Fruit fly (Drosophila melanogaster) whole organism, prepupa: Measurements from ENCODE around the gene CG10804.

Experiments
- Blimp-1 ChIP-seq: fragments of 200-800 bp; sonication (Bioruptor generic); optimal IDR thresholded peaks from 3 replicates; lab custom pipeline; 2017; ENCODE audit warnings: missing biosample characterization, missing genetic modification characterization, mild to moderate bottlenecking, moderate library complexity, missing genetic modification reagents
- CG10669 ChIP-seq: fragments of 200-800 bp; sonication (Bioruptor generic); optimal IDR thresholded peaks from 3 replicates; lab custom pipeline; 2018; ENCODE audit warnings: missing biosample characterization, mild to moderate bottlenecking, missing genetic modification characterization, moderate library complexity
- CG11294 ChIP-seq: fragments of 200-800 bp; sonication (Bioruptor generic); IDR thresholded peaks from 2 replicates; pipeline ENCODE4 v1.3.6; 2022; ENCODE audit warnings: missing biosample characterization, missing genetic modification characterization
- CG11762 ChIP-seq: fragments of 200-800 bp; sonication (Bioruptor generic); optimal IDR thresholded peaks from 3 replicates; lab custom pipeline; 2016; ENCODE audit warnings: missing biosample characterization, missing genetic modification characterization; ENCODE audit not compliant: insufficient read depth
- CG1621 ChIP-seq: fragments of 200-800 bp; sonication (Bioruptor generic); optimal IDR thresholded peaks from 3 replicates; lab custom pipeline; 2018; ENCODE audit warnings: missing biosample characterization, mild to moderate bottlenecking, missing genetic modification characterization
- CG3032 ChIP-seq: fragments of 200-800 bp; optimal IDR thresholded peaks from 2 replicates; lab custom pipeline; 2019; ENCODE audit warnings: missing biosample characterization, mild to moderate bottlenecking, missing genetic modification characterization, moderate library complexity
- CG31627 ChIP-seq: fragments of 200-800 bp; sonication (Bioruptor generic); optimal IDR thresholded peaks from 3 replicates; lab custom pipeline; 2016; ENCODE audit warnings: missing biosample characterization, missing genetic modification characterization
- CG32006 ChIP-seq: fragments of 200-800 bp; sonication (Bioruptor generic); optimal IDR thresholded peaks from 3 replicates; lab custom pipeline; 2017; ENCODE audit warnings: missing biosample characterization, mild to moderate bottlenecking, missing genetic modification characterization
- CG34406 ChIP-seq: fragments of 200-800 bp; sonication (Bioruptor generic); optimal IDR thresholded peaks from 3 replicates; lab custom pipeline; 2016; ENCODE audit warnings: missing biosample characterization, missing genetic modification characterization
- CG3919 ChIP-seq: fragments of 200-800 bp; sonication (Bioruptor generic); optimal IDR thresholded peaks from 3 replicates; lab custom pipeline; 2016; ENCODE audit warnings: missing biosample characterization, missing genetic modification characterization
- CG6163 ChIP-seq: fragments of 200-800 bp; sonication (Bioruptor generic); IDR thresholded peaks from 3 replicates; pipeline ENCODE4 v1.3.6; 2022; ENCODE audit warnings: missing biosample characterization, missing genetic modification characterization
- CG6276 ChIP-seq: fragments of 200-800 bp; sonication (Bioruptor generic); optimal IDR thresholded peaks from 2 replicates; lab custom pipeline; 2017; ENCODE audit warnings: missing biosample characterization, mild to moderate bottlenecking, missing genetic modification characterization
- CG6792 ChIP-seq: fragments of 200-800 bp; sonication (Bioruptor generic); optimal IDR thresholded peaks from 3 replicates; lab custom pipeline; 2016; ENCODE audit warnings: missing biosample characterization, missing genetic modification characterization
- CG6808 ChIP-seq: fragments of 200-800 bp; sonication (Bioruptor generic); optimal IDR thresholded peaks from 3 replicates; lab custom pipeline; 2017; ENCODE audit warnings: missing biosample characterization, missing genetic modification characterization, mild to moderate bottlenecking, moderate library complexity, missing genetic modification reagents
- CG6854 ChIP-seq: fragments of 200-800 bp; sonication (Bioruptor generic); optimal IDR thresholded peaks from 2 replicates; lab custom pipeline; 2017; ENCODE audit warnings: missing biosample characterization, mild to moderate bottlenecking, missing genetic modification characterization
- CG7368 ChIP-seq: fragments of 200-800 bp; sonication (Bioruptor generic); optimal IDR thresholded peaks from 3 replicates; lab custom pipeline; 2016; ENCODE audit warnings: missing biosample characterization, missing genetic modification characterization
- CG8119 ChIP-seq: fragments of 200-800 bp; sonication (Bioruptor generic); IDR thresholded peaks from 3 replicates; pipeline ENCODE4 v1.3.6; 2022; ENCODE audit warnings: missing biosample characterization, missing genetic modification characterization
- CG8319 ChIP-seq: fragments of 200-800 bp; sonication (Bioruptor generic); optimal IDR thresholded peaks from 3 replicates; lab custom pipeline; 2016; ENCODE audit warnings: missing biosample characterization, missing genetic modification characterization
- CG8632 ChIP-seq: fragments of 200-800 bp; sonication (Bioruptor generic); optimal IDR thresholded peaks from 3 replicates; lab custom pipeline; 2016; ENCODE audit warnings: missing biosample characterization, missing genetic modification characterization
- Eip75B ChIP-seq: fragments of 200-800 bp; sonication (Bioruptor generic); optimal IDR thresholded peaks from 3 replicates; lab custom pipeline; 2016; ENCODE audit warnings: missing biosample characterization, missing genetic modification characterization
- Eip93F ChIP-seq: fragments of 200-800 bp; sonication (Bioruptor generic); optimal IDR thresholded peaks from 2 replicates; lab custom pipeline; 2016; ENCODE audit warnings: missing biosample characterization, mild to moderate bottlenecking, missing genetic modification characterization
- Ets21C ChIP-seq: fragments of 200-800 bp; sonication (Bioruptor generic); optimal IDR thresholded peaks from 3 replicates; lab custom pipeline; 2016; ENCODE audit warnings: missing biosample characterization, missing genetic modification characterization
- Ets96B ChIP-seq: fragments of 200-800 bp; optimal IDR thresholded peaks from 2 replicates; lab custom pipeline; 2019; ENCODE audit warnings: missing biosample characterization, mild to moderate bottlenecking, missing genetic modification characterization, moderate library complexity
- Hr39 ChIP-seq: fragments of 200-800 bp; sonication (Bioruptor generic); optimal IDR thresholded peaks from 2 replicates; lab custom pipeline; 2016; ENCODE audit warnings: missing biosample characterization, missing genetic modification characterization
- Hr4 ChIP-seq: fragments of 200-800 bp; sonication (Bioruptor generic); optimal IDR thresholded peaks from 3 replicates; lab custom pipeline; 2016; ENCODE audit warnings: missing biosample characterization, missing genetic modification characterization
- Met ChIP-seq: fragments of 200-800 bp; sonication (Bioruptor generic); optimal IDR thresholded peaks from 3 replicates; lab custom pipeline; 2016; ENCODE audit warnings: missing biosample characterization, missing genetic modification characterization
- OdsH ChIP-seq: fragments of 200-800 bp; sonication (Bioruptor generic); optimal IDR thresholded peaks from 3 replicates; lab custom pipeline; 2016; ENCODE audit warnings: missing biosample characterization, missing genetic modification characterization
- Smox ChIP-seq: fragments of 200-800 bp; sonication (Bioruptor generic); optimal IDR thresholded peaks from 3 replicates; lab custom pipeline; 2016; ENCODE audit warnings: missing biosample characterization, missing genetic modification characterization
- Sox102F ChIP-seq: fragments of 200-800 bp; sonication (Bioruptor generic); optimal IDR thresholded peaks from 2 replicates; lab custom pipeline; 2016; ENCODE audit warnings: missing biosample characterization, mild to moderate bottlenecking, missing genetic modification characterization
- Sox15 ChIP-seq: fragments of 200-800 bp; sonication (Bioruptor generic); optimal IDR thresholded peaks from 3 replicates; lab custom pipeline; 2016; ENCODE audit warnings: missing biosample characterization, missing genetic modification characterization
- achi ChIP-seq: fragments of 200-800 bp; sonication (Bioruptor generic); optimal IDR thresholded peaks from 3 replicates; lab custom pipeline; 2016; ENCODE audit warnings: missing biosample characterization, missing genetic modification characterization
- acj6 ChIP-seq: fragments of 200-800 bp; sonication (Bioruptor generic); optimal IDR thresholded peaks from 3 replicates; lab custom pipeline; 2016; ENCODE audit warnings: missing biosample characterization, missing genetic modification characterization
- cyc ChIP-seq: fragments of 200-800 bp; sonication (Bioruptor generic); optimal IDR thresholded peaks from 3 replicates; lab custom pipeline; 2016; ENCODE audit warnings: missing biosample characterization, missing genetic modification characterization
- dac ChIP-seq: fragments of 200-800 bp; sonication (Bioruptor generic); optimal IDR thresholded peaks from 2 replicates; lab custom pipeline; 2017; ENCODE audit warnings: missing biosample characterization, mild to moderate bottlenecking, missing genetic modification characterization
- dsx ChIP-seq: fragments of 200-800 bp; optimal IDR thresholded peaks from 3 replicates; lab custom pipeline; 2019; ENCODE audit warnings: missing biosample characterization, mild to moderate bottlenecking, missing genetic modification characterization, moderate library complexity; ENCODE audit not compliant: poor library complexity, severe bottlenecking
- eg ChIP-seq: fragments of 200-800 bp; sonication (Bioruptor generic); IDR thresholded peaks from 3 replicates; pipeline ENCODE4 v1.3.6; 2022; ENCODE audit warnings: missing biosample characterization, missing genetic modification characterization
- fd85E ChIP-seq: fragments of 200-800 bp; sonication (Bioruptor generic); optimal IDR thresholded peaks from 3 replicates; lab custom pipeline; 2016; ENCODE audit warnings: missing biosample characterization, missing genetic modification characterization
- fkh ChIP-seq: fragments of 200-800 bp; sonication (Bioruptor generic); optimal IDR thresholded peaks from 3 replicates; lab custom pipeline; 2017; ENCODE audit warnings: missing biosample characterization, mild to moderate bottlenecking, missing genetic modification characterization, moderate library complexity
- lz ChIP-seq: fragments of 200-800 bp; sonication (Bioruptor generic); optimal IDR thresholded peaks from 3 replicates; lab custom pipeline; 2016; ENCODE audit warnings: missing biosample characterization, missing genetic modification characterization
- pdm3 ChIP-seq: fragments of 200-800 bp; sonication (Bioruptor generic); optimal IDR thresholded peaks from 3 replicates; lab custom pipeline; 2016; ENCODE audit warnings: missing biosample characterization, missing genetic modification characterization
- ss ChIP-seq, 2 experiments: fragments of 200-800 bp; sonication (Bioruptor generic); optimal IDR thresholded peaks; 2 replicates in 1 of 2; 3 replicates in 1 of 2; lab custom pipeline; 2017 to 2018; ENCODE audit warnings: mild to moderate bottlenecking in 2 of 2, missing biosample characterization in 2 of 2, missing genetic modification characterization in 2 of 2, moderate library complexity in 1 of 2
- svp ChIP-seq: fragments of 200-800 bp; sonication (Bioruptor generic); peaks from one replicate; lab custom pipeline; 2016; ENCODE audit warnings: missing biosample characterization, missing genetic modification characterization
- topi ChIP-seq: fragments of 200-800 bp; sonication (Bioruptor generic); optimal IDR thresholded peaks from 3 replicates; lab custom pipeline; 2016; ENCODE audit warnings: missing biosample characterization, missing genetic modification characterization

Gene CG10804

dm6 chrX:3436183-3436582 is 45.9 kb downstream of the CG10804 start (continued):
- TF ChIP-seq dsx: peak; percentile 28
- no peak for TF ChIP-seq CG31627 (GFP tag; lab: Kevin White, UChicago)
- TF ChIP-seq CG8632 (GFP tag; lab: Kevin White, UChicago): no peak
- no peak for TF ChIP-seq fd85E (GFP tag; lab: Kevin White, UChicago)
- TF ChIP-seq CG11762 (GFP tag; lab: Kevin White, UChicago): peak; percentile 39
- TF ChIP-seq Met (GFP tag; lab: Kevin White, UChicago): no peak
- TF ChIP-seq dac (GFP tag; lab: Kevin White, UChicago): peak; percentile 49
- peak; percentile 9 for TF ChIP-seq CG34406
- peak; percentile 72 for TF ChIP-seq CG8119 (GFP tag; lab: Robert Waterston, UW)
- peak; percentile 54 for TF ChIP-seq OdsH (GFP tag; lab: Kevin White, UChicago)
- peak; percentile 32 for TF ChIP-seq cyc (GFP tag; lab: Kevin White, UChicago)
- TF ChIP-seq Hr4: peak; percentile 69
- peak; percentile 27 for TF ChIP-seq CG6792 (GFP tag; lab: Kevin White, UChicago)
- TF ChIP-seq CG10669: peak; percentile 59
- TF ChIP-seq Smox (GFP tag; lab: Kevin White, UChicago): no peak
- peak; percentile 48 for TF ChIP-seq pdm3 (GFP tag; lab: Kevin White, UChicago)
- TF ChIP-seq CG3919: peak; percentile 69
- TF ChIP-seq Hr39 (GFP tag; lab: Kevin White, UChicago): peak; percentile 20
- no peak for TF ChIP-seq CG6854 (GFP tag; lab: Kevin White, UChicago)
- TF ChIP-seq Eip93F (GFP tag; lab: Kevin White, UChicago): no peak
- TF ChIP-seq Ets96B: peak; percentile 59
- 0 out of 2 replicates have a peak, but pooled peaks have one; percentile 12 for TF ChIP-seq CG11294 (GFP tag; lab: Robert Waterston, UW)
- peak; percentile 24 for TF ChIP-seq lz (GFP tag; lab: Kevin White, UChicago)
- peak; percentile 70 for TF ChIP-seq svp (GFP tag; lab: Kevin White, UChicago)
- peak; percentile 52 for TF ChIP-seq acj6 (GFP tag; lab: Kevin White, UChicago)
- TF ChIP-seq Sox102F (GFP tag; lab: Kevin White, UChicago): no peak
- TF ChIP-seq CG3032: no peak
- peak; percentile 37 for TF ChIP-seq Eip75B (GFP tag; lab: Kevin White, UChicago)
- TF ChIP-seq, all 60 proteins: peak for 39

- no peak for TF ChIP-seq svp (GFP tag; lab: Kevin White, UChicago)
- TF ChIP-seq CG6808 (GFP tag; lab: Kevin White, UChicago): no peak
- TF ChIP-seq Ets21C (GFP tag; lab: Kevin White, UChicago): no peak
- no peak for TF ChIP-seq CG7368 (GFP tag; lab: Kevin White, UChicago)
- TF ChIP-seq dac (GFP tag; lab: Kevin White, UChicago): no peak
- no peak for TF ChIP-seq Ets96B
Measured at dm6 chrX:3435707-3436106, 46.4 kb downstream of the CG10804 start, which contains the start of gene CG14269. CG14269 (minus strand) TSS chrX:3435807.

- TF ChIP-seq CG8632 (GFP tag; lab: Kevin White, UChicago): peak; percentile 93
- TF ChIP-seq cyc (GFP tag; lab: Kevin White, UChicago): peak; percentile 98
- TF ChIP-seq Ets96B: peak; percentile 87
- peak; percentile 58 for TF ChIP-seq CG1621 (tag; lab: Kevin White, UChicago)
- TF ChIP-seq Ets21C (GFP tag; lab: Kevin White, UChicago): peak; percentile 92
- TF ChIP-seq eg (GFP tag; lab: Robert Waterston, UW): peak; percentile 95
- peak; percentile 77 for TF ChIP-seq dsx
- TF ChIP-seq Blimp-1 (GFP tag; lab: Kevin White, UChicago): peak; percentile 69
- TF ChIP-seq topi (GFP tag; lab: Kevin White, UChicago): peak; percentile 98
- peak; percentile 71 for TF ChIP-seq CG6854 (GFP tag; lab: Kevin White, UChicago)
- peak; percentile 91 for TF ChIP-seq Eip93F (GFP tag; lab: Kevin White, UChicago)
- TF ChIP-seq CG10669: peak; percentile 83
- peak; percentile 93 for TF ChIP-seq pdm3 (GFP tag; lab: Kevin White, UChicago)
- TF ChIP-seq CG11762 (GFP tag; lab: Kevin White, UChicago): peak; percentile 90
- TF ChIP-seq svp (GFP tag; lab: Kevin White, UChicago): peak; percentile 99
- peak; percentile 85 for TF ChIP-seq fd85E (GFP tag; lab: Kevin White, UChicago)
- peak; percentile 80 for TF ChIP-seq CG6276
- peak; percentile 93 for TF ChIP-seq CG34406
- TF ChIP-seq CG6163 (GFP tag; lab: Robert Waterston, UW): peak; percentile 94; the same call in 2 of the 3 replicates
- TF ChIP-seq lz (GFP tag; lab: Kevin White, UChicago): peak; percentile 95
- TF ChIP-seq CG31627 (GFP tag; lab: Kevin White, UChicago): peak; percentile 96
- TF ChIP-seq Sox15 (GFP tag; lab: Kevin White, UChicago): peak; percentile 88
- peak; percentile 92 for TF ChIP-seq CG8119 (GFP tag; lab: Robert Waterston, UW)
- peak; percentile 95 for TF ChIP-seq CG8319 (GFP tag; lab: Kevin White, UChicago)
- TF ChIP-seq CG6808 (GFP tag; lab: Kevin White, UChicago): peak; percentile 80
- TF ChIP-seq CG6792 (GFP tag; lab: Kevin White, UChicago): peak; percentile 92
- peak; percentile 86 to 90 for TF ChIP-seq ss (GFP tag; optimal IDR thresholded peaks at IDR 0.05; lab: Kevin White, UChicago)
- peak; percentile 95 for TF ChIP-seq CG3919
- TF ChIP-seq fkh (GFP tag; lab: Kevin White, UChicago): no peak
- TF ChIP-seq CG32006 (GFP tag; lab: Kevin White, UChicago): peak; percentile 81
- peak; percentile 78 for TF ChIP-seq Met (GFP tag; lab: Kevin White, UChicago)
- TF ChIP-seq achi (GFP tag; lab: Kevin White, UChicago): peak; percentile 86
- peak; percentile 95 for TF ChIP-seq CG7368 (GFP tag; lab: Kevin White, UChicago)
- peak; percentile 76 for TF ChIP-seq CG11294 (GFP tag; lab: Robert Waterston, UW)
Measured at dm6 chrX:3433646-3434097, 48.5 kb downstream of the CG10804 start.
